Fruit fly (Drosophila melanogaster) whole organism, embryonic: ENCODE data around the gene AlaRS.

Source experiments
- Adf1 ChIP-seq: fragments of 200-800 bp; sonication (Bioruptor generic); IDR thresholded peaks from 2 replicates; pipeline ENCODE4 v1.3.6; 2022; ENCODE audit warnings: missing biosample characterization, missing genetic modification characterization
- Bdp1 ChIP-seq: fragments of 200-800 bp; sonication (Bioruptor generic); optimal IDR thresholded peaks from 3 replicates; lab custom pipeline; 2016; ENCODE audit warnings: missing biosample characterization, missing genetic modification characterization
- CG10267 ChIP-seq: fragments of 200-800 bp; sonication (Bioruptor generic); optimal IDR thresholded peaks from 2 replicates; lab custom pipeline; 2018; ENCODE audit warnings: missing biosample characterization, mild to moderate bottlenecking, missing genetic modification characterization, moderate library complexity
- CG10431 ChIP-seq: fragments of 200-800 bp; sonication (Bioruptor generic); optimal IDR thresholded peaks from 3 replicates; lab custom pipeline; 2018; ENCODE audit warnings: missing biosample characterization, mild to moderate bottlenecking, missing genetic modification characterization
- CG12299 ChIP-seq: fragments of 200-800 bp; sonication (Bioruptor generic); optimal IDR thresholded peaks from 2 replicates; lab custom pipeline; 2018; ENCODE audit warnings: missing biosample characterization, mild to moderate bottlenecking, missing genetic modification characterization
- CG1233 ChIP-seq: fragments of 200-800 bp; sonication (Bioruptor generic); optimal IDR thresholded peaks from 4 replicates; lab custom pipeline; 2018; ENCODE audit warnings: missing biosample characterization, mild to moderate bottlenecking, missing genetic modification characterization
- CG13424 ChIP-seq: fragments of 200-800 bp; sonication (Bioruptor generic); optimal IDR thresholded peaks from 2 replicates; lab custom pipeline; 2019; ENCODE audit warnings: missing biosample characterization, mild to moderate bottlenecking, missing genetic modification characterization, moderate library complexity
- CG14014 ChIP-seq: fragments of 200-800 bp; sonication (Bioruptor generic); IDR thresholded peaks from 2 replicates; pipeline ENCODE4 v1.3.6; 2022; ENCODE audit warnings: missing biosample characterization, missing genetic modification characterization
- CG14667 ChIP-seq: fragments of 200-800 bp; sonication (Bioruptor generic); IDR thresholded peaks from 2 replicates; pipeline ENCODE4 v1.3.6; 2022; ENCODE audit warnings: missing biosample characterization, missing genetic modification characterization
- CG14710 ChIP-seq: fragments of 200-800 bp; sonication (Bioruptor generic); optimal IDR thresholded peaks from 3 replicates; lab custom pipeline; 2019; ENCODE audit warnings: missing biosample characterization, mild to moderate bottlenecking, missing genetic modification characterization, moderate library complexity
- CG16863 ChIP-seq: fragments of 200-800 bp; sonication (Bioruptor generic); optimal IDR thresholded peaks from 3 replicates; lab custom pipeline; 2016; ENCODE audit warnings: missing biosample characterization, missing genetic modification characterization
- CG30020 ChIP-seq: fragments of 200-800 bp; optimal IDR thresholded peaks from 2 replicates; lab custom pipeline; 2019; ENCODE audit warnings: missing biosample characterization, mild to moderate bottlenecking, missing genetic modification characterization, moderate library complexity
- CG3065 ChIP-seq: fragments of 200-800 bp; sonication (Bioruptor generic); optimal IDR thresholded peaks from 2 replicates; lab custom pipeline; 2016; ENCODE audit warnings: missing biosample characterization, missing genetic modification characterization
- CG31365 ChIP-seq: fragments of 200-800 bp; sonication (Bioruptor generic); optimal IDR thresholded peaks from 2 replicates; lab custom pipeline; 2018; ENCODE audit warnings: missing biosample characterization, mild to moderate bottlenecking, missing genetic modification characterization
- CG4707 ChIP-seq: fragments of 200-800 bp; sonication (Bioruptor generic); optimal IDR thresholded peaks from 2 replicates; lab custom pipeline; 2018; ENCODE audit warnings: missing biosample characterization, mild to moderate bottlenecking, missing genetic modification characterization, moderate library complexity
- CG7745 ChIP-seq: fragments of 200-800 bp; sonication (Bioruptor generic); optimal IDR thresholded peaks from 2 replicates; lab custom pipeline; 2018; ENCODE audit warnings: missing biosample characterization, mild to moderate bottlenecking, missing genetic modification characterization, moderate library complexity
- CG7839 ChIP-seq: fragments of 200-800 bp; sonication (Bioruptor generic); optimal IDR thresholded peaks from 3 replicates; lab custom pipeline; 2018; ENCODE audit warnings: missing biosample characterization, mild to moderate bottlenecking, missing genetic modification characterization, moderate library complexity
- CG7963 ChIP-seq: fragments of 200-800 bp; sonication (Bioruptor generic); IDR thresholded peaks from 3 replicates; pipeline ENCODE4 v1.3.6; 2022; ENCODE audit warnings: missing biosample characterization, missing genetic modification characterization; ENCODE audit not compliant: partially characterized antibody
- CG7987 ChIP-seq: fragments of 200-800 bp; sonication (Bioruptor generic); optimal IDR thresholded peaks from 2 replicates; lab custom pipeline; 2018; ENCODE audit warnings: missing biosample characterization, mild to moderate bottlenecking, missing genetic modification characterization, moderate library complexity
- CG8924 ChIP-seq: fragments of 200-800 bp; optimal IDR thresholded peaks from 3 replicates; lab custom pipeline; 2019; ENCODE audit warnings: missing biosample characterization, mild to moderate bottlenecking, missing genetic modification characterization, moderate library complexity
- D19B ChIP-seq: fragments of 200-800 bp; sonication (Bioruptor generic); optimal IDR thresholded peaks from 2 replicates; lab custom pipeline; 2017; ENCODE audit warnings: missing biosample characterization, mild to moderate bottlenecking, missing genetic modification characterization
- Dad ChIP-seq: fragments of 200-800 bp; sonication (Bioruptor generic); optimal IDR thresholded peaks from 3 replicates; lab custom pipeline; 2016; ENCODE audit warnings: missing biosample characterization, missing genetic modification characterization
- Doc3 ChIP-seq: fragments of 200-800 bp; sonication (Bioruptor generic); IDR thresholded peaks from 3 replicates; pipeline ENCODE4 v1.3.6; 2022; ENCODE audit warnings: missing biosample characterization, missing genetic modification characterization; ENCODE audit not compliant: partially characterized antibody
- Hey ChIP-seq: fragments of 200-800 bp; sonication (Bioruptor generic); optimal IDR thresholded peaks from 3 replicates; lab custom pipeline; 2018; ENCODE audit warnings: missing biosample characterization, mild to moderate bottlenecking, missing genetic modification characterization
- HmgZ ChIP-seq: fragments of 200-800 bp; sonication (Bioruptor generic); optimal IDR thresholded peaks from 2 replicates; lab custom pipeline; 2018; ENCODE audit warnings: missing biosample characterization, mild to moderate bottlenecking, missing genetic modification characterization
- MESR4 ChIP-seq: fragments of 200-800 bp; sonication (Bioruptor generic); optimal IDR thresholded peaks from 2 replicates; lab custom pipeline; 2018; ENCODE audit warnings: missing biosample characterization, mild to moderate bottlenecking, missing genetic modification characterization, moderate library complexity
- Med ChIP-seq: fragments of 200-800 bp; sonication (Bioruptor generic); peaks from one replicate; lab custom pipeline; 2016; ENCODE audit warnings: missing biosample characterization, missing genetic modification characterization, mild to moderate bottlenecking, inconsistent platforms, moderate library complexity
- Myb ChIP-seq: fragments of 200-800 bp; sonication (Bioruptor generic); optimal IDR thresholded peaks from 2 replicates; lab custom pipeline; 2016; ENCODE audit warnings: missing biosample characterization, missing genetic modification characterization
- Side ChIP-seq: fragments of 200-800 bp; sonication (Bioruptor generic); optimal IDR thresholded peaks from 2 replicates; lab custom pipeline; 2016; ENCODE audit warnings: missing biosample characterization, missing genetic modification characterization
- Trl ChIP-seq, 3 experiments: fragments of >200 bp in 2 of 3; fragments of 200-800 bp in 1 of 3; sonication (Bioruptor generic) in 1 of 3; optimal IDR thresholded peaks; 2 replicates in 1 of 3; 3 replicates in 2 of 3; lab custom pipeline; 2016 to 2017; ENCODE audit warnings: missing biosample characterization in 1 of 3, missing genetic modification characterization in 1 of 3
- ac ChIP-seq: fragments of 200-800 bp; sonication (Bioruptor generic); optimal IDR thresholded peaks from 3 replicates; lab custom pipeline; 2017; ENCODE audit warnings: missing biosample characterization, mild to moderate bottlenecking, missing genetic modification characterization
- ase ChIP-seq: fragments of 200-800 bp; sonication (Bioruptor generic); IDR thresholded peaks from 3 replicates; pipeline ENCODE4 v1.3.6; 2022; ENCODE audit warnings: missing biosample characterization, missing genetic modification characterization
- crc ChIP-seq: fragments of 200-800 bp; sonication (Bioruptor generic); optimal IDR thresholded peaks from 2 replicates; lab custom pipeline; 2016; ENCODE audit warnings: missing biosample characterization, missing genetic modification characterization
- croc ChIP-seq: fragments of 200-800 bp; sonication (Bioruptor generic); conservative IDR thresholded peaks from 3 replicates; pipeline ENCODE4 v1.3.6; 2022; ENCODE audit warnings: missing biosample characterization, missing genetic modification characterization
- esg ChIP-seq: fragments of 200-800 bp; sonication (Bioruptor generic); conservative IDR thresholded peaks from 2 replicates; pipeline ENCODE4 v1.3.6; 2022; ENCODE audit warnings: missing biosample characterization, missing genetic modification characterization
- exex ChIP-seq: fragments of 200-800 bp; sonication (Bioruptor generic); optimal IDR thresholded peaks from 4 replicates; lab custom pipeline; 2018; ENCODE audit warnings: missing biosample characterization, mild to moderate bottlenecking, missing genetic modification characterization, moderate library complexity
- fd96Cb ChIP-seq: fragments of 200-800 bp; sonication (Bioruptor generic); optimal IDR thresholded peaks from 2 replicates; lab custom pipeline; 2018; ENCODE audit warnings: missing biosample characterization, mild to moderate bottlenecking, missing genetic modification characterization, moderate library complexity
- fu2 ChIP-seq: fragments of 200-800 bp; sonication (Bioruptor generic); optimal IDR thresholded peaks from 2 replicates; lab custom pipeline; 2016; ENCODE audit warnings: missing biosample characterization, missing genetic modification characterization
- gcm ChIP-seq: fragments of 200-800 bp; sonication (Bioruptor generic); optimal IDR thresholded peaks from 2 replicates; lab custom pipeline; 2019; ENCODE audit warnings: missing biosample characterization, mild to moderate bottlenecking, missing genetic modification characterization, moderate library complexity
- jing ChIP-seq: fragments of 200-800 bp; sonication (Bioruptor generic); optimal IDR thresholded peaks from 2 replicates; lab custom pipeline; 2018; ENCODE audit warnings: missing biosample characterization, mild to moderate bottlenecking, missing genetic modification characterization
- nerfin-1 ChIP-seq: fragments of 200-800 bp; sonication (Bioruptor generic); optimal IDR thresholded peaks from 3 replicates; lab custom pipeline; 2019; ENCODE audit warnings: missing biosample characterization, mild to moderate bottlenecking, missing genetic modification characterization, moderate library complexity
- odd ChIP-seq: fragments of 200-800 bp; sonication (Bioruptor generic); optimal IDR thresholded peaks from 2 replicates; lab custom pipeline; 2017; ENCODE audit warnings: missing biosample characterization, mild to moderate bottlenecking, missing genetic modification characterization
- org-1 ChIP-seq: fragments of 200-800 bp; sonication (Bioruptor generic); optimal IDR thresholded peaks from 2 replicates; lab custom pipeline; 2017; ENCODE audit warnings: missing biosample characterization, missing genetic modification characterization
- salm ChIP-seq: fragments of 200-800 bp; sonication (Bioruptor generic); optimal IDR thresholded peaks from 2 replicates; lab custom pipeline; 2018; ENCODE audit warnings: missing biosample characterization, mild to moderate bottlenecking, missing genetic modification characterization
- scrt ChIP-seq: fragments of 200-800 bp; sonication (Bioruptor generic); optimal IDR thresholded peaks from 2 replicates; lab custom pipeline; 2018; ENCODE audit warnings: missing biosample characterization, mild to moderate bottlenecking, missing genetic modification characterization, moderate library complexity
- slbo ChIP-seq: fragments of 200-800 bp; sonication (Bioruptor generic); IDR thresholded peaks from 2 replicates; pipeline ENCODE4 v1.3.6; 2022; ENCODE audit warnings: missing biosample characterization, missing genetic modification characterization
- so ChIP-seq: fragments of 200-800 bp; sonication (Bioruptor generic); IDR thresholded peaks from 3 replicates; pipeline ENCODE4 v1.3.6; 2022; ENCODE audit warnings: missing biosample characterization, missing genetic modification characterization
- sr ChIP-seq: fragments of 200-800 bp; sonication (Bioruptor generic); IDR thresholded peaks from 3 replicates; pipeline ENCODE4 v1.3.6; 2022; ENCODE audit warnings: missing biosample characterization, missing genetic modification characterization
- toy ChIP-seq: fragments of 200-800 bp; sonication (Bioruptor generic); IDR thresholded peaks from 2 replicates; pipeline ENCODE4 v1.3.6; 2022; ENCODE audit warnings: missing biosample characterization, missing genetic modification characterization

Gene AlaRS

dm6 chr2L:8350560-8351171 lies 30.9 kb downstream of the AlaRS start (continued):
- TF ChIP-seq scrt (GFP tag; lab: Kevin White, UChicago) (peak; percentile 49), Hey (tag; lab: Kevin White, UChicago) (peak; percentile 31), CG31365 (peak; percentile 22), CG10431 (GFP tag; lab: Kevin White, UChicago) (no peak), CG1233 (GFP tag; lab: Kevin White, UChicago) (peak; percentile 44), Doc3 (GFP tag; lab: Robert Waterston, UW) (no peak), nerfin-1 (tag; lab: Kevin White, UChicago) (no peak), CG16863 (GFP tag; lab: Kevin White, UChicago) (peak; percentile 10), odd (GFP tag; lab: Kevin White, UChicago) (peak; percentile 69), Adf1 (GFP tag; lab: Robert Waterston, UW) (no peak), CG7839 (tag; lab: Kevin White, UChicago) (peak; percentile 27), CG7963 (GFP tag; lab: Robert Waterston, UW) (no peak), so (GFP tag; lab: Robert Waterston, UW) (0 out of 3 replicates have a peak, but pooled peaks have one; percentile 36), CG12299 (tag; lab: Kevin White, UChicago) (no peak), Side (GFP tag; lab: Kevin White, UChicago) (peak; percentile 16), CG14014 (GFP tag; lab: Robert Waterston, UW) (peak; percentile 52; the same call in 1 of the 2 replicates), gcm (GFP tag; lab: Kevin White, UChicago) (peak; percentile 14), croc (no peak), HmgZ (tag; lab: Kevin White, UChicago) (peak; percentile 65), org-1 (GFP tag; lab: Kevin White, UChicago) (peak; percentile 22), CG8924 (tag; lab: Kevin White, UChicago) (peak; percentile 26), CG4707 (GFP tag; lab: Kevin White, UChicago) (peak; percentile 35)

DNA sequence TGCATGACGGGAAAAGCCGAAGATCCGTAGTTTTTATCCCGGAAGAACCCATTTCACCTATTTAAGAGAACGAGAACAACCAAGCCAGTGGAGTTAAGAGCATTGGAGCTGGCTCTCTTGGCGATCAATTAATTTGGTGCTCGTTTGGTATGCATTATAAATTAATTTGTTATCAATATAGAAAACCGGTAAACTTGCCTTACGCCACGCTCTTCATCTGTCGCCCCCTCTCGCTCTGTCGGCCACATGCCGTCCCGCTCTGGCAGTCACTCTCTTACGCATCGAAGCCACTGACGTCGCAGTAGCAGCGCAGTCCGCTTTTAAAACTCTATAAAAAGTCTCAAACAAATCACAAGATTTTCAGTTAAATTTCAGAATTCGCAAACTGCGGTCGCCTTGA lies 35.3 kb downstream of the AlaRS start, which contains the start of gene CG7778:
CG7778 (plus strand) TSS at position 361 of the 400 bp plus-strand sequence.
- no peak for TF ChIP-seq CG30020 (tag; lab: Kevin White, UChicago)
- peak; percentile 60 to 65 for TF ChIP-seq Trl (optimal IDR thresholded peaks at IDR 0.05; lab: Kevin White, UChicago)
- no peak for TF ChIP-seq Trl (GFP tag; optimal IDR thresholded peaks at IDR 0.05; lab: Kevin White, UChicago)
- no peak for TF ChIP-seq Dad (GFP tag; lab: Kevin White, UChicago)
- TF ChIP-seq fu2 (GFP tag; lab: Kevin White, UChicago): no peak
- TF ChIP-seq sr (GFP tag; lab: Robert Waterston, UW): no peak
- TF ChIP-seq ase: no peak
- no peak for TF ChIP-seq MESR4 (GFP tag; lab: Kevin White, UChicago)
- TF ChIP-seq fd96Cb (tag; lab: Kevin White, UChicago): no peak
- TF ChIP-seq CG10267: no peak
- no peak for TF ChIP-seq CG7987 (GFP tag; lab: Kevin White, UChicago)
- TF ChIP-seq CG13424 (tag; lab: Kevin White, UChicago): no peak
- TF ChIP-seq CG3065 (GFP tag; lab: Kevin White, UChicago): no peak
- peak; percentile 58 for TF ChIP-seq Med (GFP tag; lab: Kevin White, UChicago)
- TF ChIP-seq ac (GFP tag; lab: Kevin White, UChicago): no peak
- TF ChIP-seq Myb (GFP tag; lab: Kevin White, UChicago): no peak
- no peak for TF ChIP-seq jing (GFP tag; lab: Kevin White, UChicago)
- no peak for TF ChIP-seq esg
- no peak for TF ChIP-seq D19B
- TF ChIP-seq slbo: no peak
- TF ChIP-seq gcm (GFP tag; lab: Kevin White, UChicago): no peak
- no peak for TF ChIP-seq CG14667
- no peak for TF ChIP-seq toy (GFP tag; lab: Robert Waterston, UW)
- no peak for TF ChIP-seq Bdp1 (GFP tag; lab: Kevin White, UChicago)
- peak; percentile 82 for TF ChIP-seq Adf1 (GFP tag; lab: Robert Waterston, UW)
- TF ChIP-seq CG14710 (tag; lab: Kevin White, UChicago): no peak
- no peak for TF ChIP-seq crc (GFP tag; lab: Kevin White, UChicago)
- TF ChIP-seq exex (tag; lab: Kevin White, UChicago): peak; percentile 48
- TF ChIP-seq CG7745: peak; percentile 44
- TF ChIP-seq salm: no peak
